Worm (Caenorhabditis elegans) whole organism, L2 larva: ENCODE results near the gene unc-30.

Source experiments
- C34F6.9 ChIP-seq: fragments of 150-350 bp; optimal IDR thresholded peaks from 2 replicates; lab custom pipeline; 2014; ENCODE audit warnings: missing biosample characterization, missing genetic modification characterization
- F13H6.1 ChIP-seq: sonication (generic microtip); optimal IDR thresholded peaks from 2 replicates; lab custom pipeline; 2016; ENCODE audit warnings: missing genetic modification characterization, missing compliant biosample characterization
- R02D3.7 ChIP-seq: fragments of 150-350 bp; optimal IDR thresholded peaks from 2 replicates; lab custom pipeline; 2014; ENCODE audit warnings: missing biosample characterization, missing genetic modification characterization
- Y55F3AM.14 ChIP-seq: fragments of 200-800 bp; sonication (Bioruptor generic); optimal IDR thresholded peaks from 2 replicates; lab custom pipeline; 2018; ENCODE audit warnings: mild to moderate bottlenecking, missing genetic modification characterization, missing compliant biosample characterization
- ZK546.5 ChIP-seq: sonication (generic microtip); optimal IDR thresholded peaks from 2 replicates; lab custom pipeline; 2017; ENCODE audit warnings: missing biosample characterization, missing genetic modification characterization
- alr-1 ChIP-seq: fragments of 150-350 bp; optimal IDR thresholded peaks from 2 replicates; lab custom pipeline; 2014; ENCODE audit warnings: missing biosample characterization, missing genetic modification characterization
- aly-2 ChIP-seq: fragments of 150-350 bp; optimal IDR thresholded peaks from 2 replicates; lab custom pipeline; 2014; ENCODE audit warnings: missing biosample characterization, missing genetic modification characterization
- ama-1 ChIP-seq: fragments of 150-350 bp; optimal IDR thresholded peaks from 2 replicates; lab custom pipeline; 2018; ENCODE audit warnings: inconsistent platforms
- blmp-1 ChIP-seq: sonication (generic microtip); optimal IDR thresholded peaks from 2 replicates; lab custom pipeline; 2017; ENCODE audit warnings: missing genetic modification characterization, mild to moderate bottlenecking, missing compliant biosample characterization, antibody characterized with exemption, moderate library complexity; ENCODE audit not compliant: insufficient read depth
- ceh-16 ChIP-seq: fragments of 150-350 bp; optimal IDR thresholded peaks from 2 replicates; lab custom pipeline; 2014; ENCODE audit warnings: missing biosample characterization, missing genetic modification characterization
- ceh-82 ChIP-seq: fragments of 150-350 bp; optimal IDR thresholded peaks from 2 replicates; lab custom pipeline; 2014; ENCODE audit warnings: missing biosample characterization, missing genetic modification characterization
- crh-2 ChIP-seq: sonication (generic microtip); optimal IDR thresholded peaks from 2 replicates; lab custom pipeline; 2017; ENCODE audit warnings: missing biosample characterization, missing genetic modification characterization
- dmd-4 ChIP-seq: sonication (generic microtip); optimal IDR thresholded peaks from 2 replicates; lab custom pipeline; 2017; ENCODE audit warnings: missing biosample characterization, missing genetic modification characterization
- egl-27 ChIP-seq: sonication (generic microtip); optimal IDR thresholded peaks from 3 replicates; lab custom pipeline; 2017; ENCODE audit warnings: missing biosample characterization, missing genetic modification reagents, missing genetic modification characterization
- elt-1 ChIP-seq: fragments of 150-350 bp; optimal IDR thresholded peaks from 2 replicates; lab custom pipeline; 2014; ENCODE audit warnings: missing biosample characterization, missing genetic modification characterization
- elt-3 ChIP-seq: sonication (generic microtip); optimal IDR thresholded peaks from 2 replicates; lab custom pipeline; 2017; ENCODE audit warnings: missing biosample characterization, missing genetic modification characterization
- fos-1 ChIP-seq: fragments of 150-350 bp; optimal IDR thresholded peaks from 2 replicates; lab custom pipeline; 2014; ENCODE audit warnings: missing biosample characterization, missing genetic modification characterization
- gmeb-1 ChIP-seq: fragments of 150-350 bp; optimal IDR thresholded peaks from 2 replicates; lab custom pipeline; 2014; ENCODE audit warnings: missing biosample characterization, missing genetic modification characterization
- lin-11 ChIP-seq: fragments of 150-350 bp; sonication (generic microtip); optimal IDR thresholded peaks from 2 replicates; lab custom pipeline; 2014; ENCODE audit warnings: missing biosample characterization, missing genetic modification characterization, inconsistent platforms, mixed read lengths
- lin-13 ChIP-seq: fragments of 150-350 bp; optimal IDR thresholded peaks from 2 replicates; lab custom pipeline; 2014; ENCODE audit warnings: missing biosample characterization, missing genetic modification reagents, missing genetic modification characterization
- lin-39 ChIP-seq: fragments of 150-350 bp; optimal IDR thresholded peaks from 2 replicates; lab custom pipeline; 2014; ENCODE audit warnings: missing biosample characterization, missing genetic modification reagents, missing genetic modification characterization
- lsy-2 ChIP-seq, 2 experiments: fragments of 150-350 bp in 1 of 2; sonication (generic microtip) in 1 of 2; optimal IDR thresholded peaks; 2 replicates each; lab custom pipeline; 2014 to 2017; ENCODE audit warnings: missing biosample characterization in 2 of 2, missing genetic modification characterization in 2 of 2
- mab-5 ChIP-seq: fragments of 150-350 bp; optimal IDR thresholded peaks from 2 replicates; lab custom pipeline; 2014; ENCODE audit warnings: missing biosample characterization, missing genetic modification characterization
- mbf-1 ChIP-seq: sonication (generic microtip); optimal IDR thresholded peaks from 2 replicates; lab custom pipeline; 2017; ENCODE audit warnings: missing biosample characterization, missing genetic modification characterization
- mdl-1 ChIP-seq, 2 experiments: fragments of 150-350 bp in 1 of 2; sonication (generic microtip) in 1 of 2; optimal IDR thresholded peaks; 2 replicates each; lab custom pipeline; 2017; ENCODE audit warnings: missing biosample characterization in 2 of 2, missing genetic modification characterization in 2 of 2
- nhr-10 ChIP-seq: sonication (generic microtip); optimal IDR thresholded peaks from 2 replicates; lab custom pipeline; 2017; ENCODE audit warnings: missing biosample characterization, missing genetic modification characterization
- nhr-11 ChIP-seq: fragments of 150-350 bp; optimal IDR thresholded peaks from 2 replicates; lab custom pipeline; 2014; ENCODE audit warnings: missing biosample characterization, missing genetic modification characterization
- nhr-12 ChIP-seq: fragments of 150-350 bp; optimal IDR thresholded peaks from 2 replicates; lab custom pipeline; 2014; ENCODE audit warnings: missing biosample characterization, missing genetic modification characterization
- nhr-129 ChIP-seq: fragments of 150-350 bp; optimal IDR thresholded peaks from 2 replicates; lab custom pipeline; 2014; ENCODE audit warnings: missing biosample characterization, missing genetic modification characterization
- nhr-21 ChIP-seq: fragments of 150-350 bp; optimal IDR thresholded peaks from 2 replicates; lab custom pipeline; 2014; ENCODE audit warnings: missing biosample characterization, missing genetic modification characterization
- nhr-23 ChIP-seq: fragments of 150-350 bp; optimal IDR thresholded peaks from 2 replicates; lab custom pipeline; 2014; ENCODE audit warnings: missing biosample characterization, missing genetic modification reagents, missing genetic modification characterization
- nhr-237 ChIP-seq: fragments of 150-350 bp; optimal IDR thresholded peaks from 2 replicates; lab custom pipeline; 2014; ENCODE audit warnings: missing biosample characterization, missing genetic modification characterization
- nhr-25 ChIP-seq: fragments of 150-350 bp; sonication (generic microtip); optimal IDR thresholded peaks from 3 replicates; lab custom pipeline; 2014; ENCODE audit warnings: missing biosample characterization, missing genetic modification characterization
- nhr-6 ChIP-seq: fragments of 150-350 bp; optimal IDR thresholded peaks from 2 replicates; lab custom pipeline; 2014; ENCODE audit warnings: missing biosample characterization, missing genetic modification characterization
- nhr-77 ChIP-seq: fragments of 150-350 bp; optimal IDR thresholded peaks from 2 replicates; lab custom pipeline; 2014; ENCODE audit warnings: missing biosample characterization, missing genetic modification characterization
- peb-1 ChIP-seq: fragments of 150-350 bp; optimal IDR thresholded peaks from 2 replicates; lab custom pipeline; 2014; ENCODE audit warnings: missing biosample characterization, missing genetic modification characterization
- sem-4 ChIP-seq: fragments of 150-350 bp; optimal IDR thresholded peaks from 2 replicates; lab custom pipeline; 2014; ENCODE audit warnings: missing biosample characterization, missing genetic modification reagents, missing genetic modification characterization
- skn-1 ChIP-seq: sonication (generic microtip); optimal IDR thresholded peaks from 2 replicates; lab custom pipeline; 2017; ENCODE audit warnings: missing biosample characterization, missing genetic modification characterization
- sma-3 ChIP-seq: sonication (generic microtip); optimal IDR thresholded peaks from 2 replicates; lab custom pipeline; 2016; ENCODE audit warnings: missing genetic modification reagents, missing genetic modification characterization, missing compliant biosample characterization
- sma-9 ChIP-seq, 2 experiments: fragments of 150-350 bp in 1 of 2; sonication (generic microtip) in 1 of 2; optimal IDR thresholded peaks; 2 replicates each; lab custom pipeline; 2014 to 2016; ENCODE audit warnings: missing genetic modification characterization in 2 of 2, mild to moderate bottlenecking in 1 of 2, missing biosample characterization in 1 of 2, missing compliant biosample characterization in 1 of 2, missing genetic modification reagents in 1 of 2, moderate library complexity in 1 of 2
- snpc-4 ChIP-seq: fragments of 150-350 bp; optimal IDR thresholded peaks from 2 replicates; lab custom pipeline; 2014; ENCODE audit warnings: missing biosample characterization, missing genetic modification characterization
- unc-39 ChIP-seq: fragments of 150-350 bp; optimal IDR thresholded peaks from 2 replicates; lab custom pipeline; 2014; ENCODE audit warnings: missing biosample characterization, missing genetic modification characterization
- unc-55 ChIP-seq: fragments of 150-350 bp; sonication (generic microtip); optimal IDR thresholded peaks from 3 replicates; lab custom pipeline; 2014; ENCODE audit warnings: missing biosample characterization, missing genetic modification reagents, missing genetic modification characterization
- unc-62 ChIP-seq: fragments of 150-350 bp; optimal IDR thresholded peaks from 2 replicates; lab custom pipeline; 2014; ENCODE audit warnings: missing biosample characterization, missing genetic modification reagents, missing genetic modification characterization
- zag-1 ChIP-seq: fragments of 150-350 bp; optimal IDR thresholded peaks from 2 replicates; lab custom pipeline; 2014; ENCODE audit warnings: missing biosample characterization, missing genetic modification characterization
- ztf-1 ChIP-seq: fragments of 200-800 bp; sonication (Bioruptor generic); conservative IDR thresholded peaks from 2 replicates; pipeline ENCODE4 v1.3.6; 2022; ENCODE audit warnings: missing genetic modification characterization, missing compliant biosample characterization
- ztf-11 ChIP-seq: sonication (generic microtip); optimal IDR thresholded peaks from 2 replicates; lab custom pipeline; 2017; ENCODE audit warnings: missing biosample characterization, missing genetic modification characterization
- ztf-4 ChIP-seq: fragments of 150-350 bp; optimal IDR thresholded peaks from 2 replicates; lab custom pipeline; 2014; ENCODE audit warnings: missing biosample characterization, missing genetic modification characterization

Gene unc-30

ce11 chrIV:13077694-13078093 lies 41.1 kb upstream of the unc-30 start:
- peak; percentile 72 for TF ChIP-seq blmp-1
- peak; percentile 55 for TF ChIP-seq nhr-129
- TF ChIP-seq gmeb-1: no peak
- no peak for TF ChIP-seq nhr-77
- peak; percentile 76 for TF ChIP-seq nhr-25 (tag; lab: Kevin White, UChicago)
- no peak for TF ChIP-seq unc-62
- TF ChIP-seq mbf-1 (tag; lab: Kevin White, UChicago): no peak
- peak; percentile 49 for TF ChIP-seq sma-3 (GFP tag; lab: Kevin White, UChicago)
- no peak for TF ChIP-seq nhr-23 (tag; lab: Kevin White, UChicago)
- no peak for TF ChIP-seq R02D3.7
- no peak for TF ChIP-seq skn-1 (tag; lab: Kevin White, UChicago)
- peak; percentile 87 for TF ChIP-seq sma-9 (GFP tag; optimal IDR thresholded peaks at IDR 0.05; lab: Kevin White, UChicago)
- TF ChIP-seq sma-9 (tag; optimal IDR thresholded peaks at IDR 0.05; lab: Kevin White, UChicago): no peak
- peak; percentile 86 for TF ChIP-seq nhr-21 (tag; lab: Kevin White, UChicago)
- peak in 1 of 2 experiments; percentile 29 for TF ChIP-seq mdl-1 (tag; optimal IDR thresholded peaks at IDR 0.05; lab: Kevin White, UChicago)

- TF ChIP-seq ztf-1 (GFP tag; lab: Robert Waterston, UW) (no peak), mab-5 (tag; lab: Kevin White, UChicago) (no peak), lin-13 (GFP tag; lab: Kevin White, UChicago) (no peak), R02D3.7 (no peak), ZK546.5 (no peak), unc-62 (no peak), blmp-1 (no peak), skn-1 (tag; lab: Kevin White, UChicago) (no peak), gmeb-1 (no peak)
- TF ChIP-seq, all 48 proteins: peak for 0
Observed at ce11 chrIV:13078342-13078741, 40.4 kb upstream of the unc-30 start.

- peak; percentile 48 for TF ChIP-seq blmp-1
- no peak for TF ChIP-seq nhr-237 (tag; lab: Kevin White, UChicago)
- no peak for TF ChIP-seq unc-39 (tag; lab: Kevin White, UChicago)
- TF ChIP-seq ztf-1 (GFP tag; lab: Robert Waterston, UW): no peak
- TF ChIP-seq fos-1 (tag; lab: Kevin White, UChicago): peak; percentile 41
- no peak for TF ChIP-seq ceh-16 (tag; lab: Kevin White, UChicago)
- TF ChIP-seq ama-1 (lab: Kevin White, UChicago): no peak
- TF ChIP-seq skn-1 (tag; lab: Kevin White, UChicago): no peak
- TF ChIP-seq ceh-82 (tag; lab: Kevin White, UChicago): no peak
- no peak for TF ChIP-seq C34F6.9
- TF ChIP-seq elt-1 (tag; lab: Kevin White, UChicago): no peak
- peak; percentile 14 for TF ChIP-seq nhr-6 (tag; lab: Kevin White, UChicago)
- TF ChIP-seq F13H6.1 (tag; lab: Kevin White, UChicago): no peak
- no peak for TF ChIP-seq mbf-1 (tag; lab: Kevin White, UChicago)
- TF ChIP-seq nhr-12 (tag; lab: Kevin White, UChicago): no peak
- no peak for TF ChIP-seq ztf-4 (tag; lab: Kevin White, UChicago)
- no peak for TF ChIP-seq ZK546.5
- TF ChIP-seq nhr-77: no peak
- TF ChIP-seq lin-11 (tag; lab: Kevin White, UChicago): no peak
- no peak for TF ChIP-seq ztf-11 (tag; lab: Kevin White, UChicago)
- no peak for TF ChIP-seq peb-1
- TF ChIP-seq mab-5 (tag; lab: Kevin White, UChicago): no peak
- no peak for TF ChIP-seq gmeb-1
- TF ChIP-seq egl-27 (tag; lab: Kevin White, UChicago): peak; percentile 13
- no peak for TF ChIP-seq lin-39 (tag; lab: Kevin White, UChicago)
- peak; percentile 77 for TF ChIP-seq sma-3 (GFP tag; lab: Kevin White, UChicago)
- no peak for TF ChIP-seq lin-13 (GFP tag; lab: Kevin White, UChicago)
- no peak for TF ChIP-seq mdl-1 (tag; optimal IDR thresholded peaks at IDR 0.05; lab: Kevin White, UChicago)
- TF ChIP-seq Y55F3AM.14 (GFP tag; lab: Kevin White, UChicago): peak; percentile 23
- TF ChIP-seq alr-1 (tag; lab: Kevin White, UChicago): no peak
- no peak for TF ChIP-seq crh-2
- TF ChIP-seq zag-1 (tag; lab: Kevin White, UChicago): no peak
- TF ChIP-seq elt-3 (tag; lab: Kevin White, UChicago): no peak
- no peak for TF ChIP-seq dmd-4 (tag; lab: Kevin White, UChicago)
- TF ChIP-seq sem-4: no peak
- peak; percentile 52 for TF ChIP-seq nhr-21 (tag; lab: Kevin White, UChicago)
- TF ChIP-seq aly-2 (tag; lab: Kevin White, UChicago): no peak
- peak; percentile 94 for TF ChIP-seq nhr-25 (tag; lab: Kevin White, UChicago)
- TF ChIP-seq nhr-11 (tag; lab: Kevin White, UChicago): no peak
- TF ChIP-seq nhr-129: peak; percentile 71
- no peak for TF ChIP-seq unc-62
- no peak for TF ChIP-seq lsy-2 (tag; optimal IDR thresholded peaks at IDR 0.05; lab: Kevin White, UChicago)
- no peak for TF ChIP-seq R02D3.7
- TF ChIP-seq unc-55: no peak
- no peak for TF ChIP-seq nhr-23 (tag; lab: Kevin White, UChicago)
- peak; percentile 74 for TF ChIP-seq sma-9 (GFP tag; optimal IDR thresholded peaks at IDR 0.05; lab: Kevin White, UChicago)
- TF ChIP-seq sma-9 (tag; optimal IDR thresholded peaks at IDR 0.05; lab: Kevin White, UChicago): peak; percentile 1
- TF ChIP-seq snpc-4 (tag; lab: Kevin White, UChicago): no peak
- no peak for TF ChIP-seq nhr-10
Observed at ce11 chrIV:13079119-13079518, 39.7 kb upstream of the unc-30 start, which contains the start of gene C39E9.8. Gene C39E9.8, plus strand, starts transcription at chrIV:13079446.
